Worm (Caenorhabditis elegans): Measurements from ENCODE around the gene srp-3.
A peak's percentile ranks its signal among the peaks of the same experiment; 100 is the strongest.

srp-3 gene

ce11 chrV:1870515-1870940 is 38.1 kb upstream of the srp-3 start:
- TF ChIP-seq tra-4 (tag; optimal IDR thresholded peaks at IDR 0.05) (peak; percentile 11), tbx-37 (GFP tag; conservative IDR thresholded peaks at IDR 0.05) (no peak), ets-7 (tag; optimal IDR thresholded peaks at IDR 0.05) (no peak), scrt-1 (GFP tag; IDR thresholded peaks at IDR 0.05) (no peak), ama-1 (optimal IDR thresholded peaks at IDR 0.05) (peak; percentile 7)

ce11 chrV:1871768-1872296 is 36.8 kb upstream of the srp-3 start, which contains the start of the genes T10B5.4 and cct-7:
Gene T10B5.4, minus strand, starts transcription at chrV:1871807.
Gene cct-7, plus strand, starts transcription at chrV:1872246.
- TF ChIP-seq ceh-36 (tag; optimal IDR thresholded peaks at IDR 0.05) (no peak), tbx-11 (GFP tag; IDR thresholded peaks at IDR 0.05) (no peak), aly-1 (tag; optimal IDR thresholded peaks at IDR 0.05) (no peak), ceh-13 (GFP tag; optimal IDR thresholded peaks at IDR 0.05) (no peak), scrt-1 (GFP tag; IDR thresholded peaks at IDR 0.05) (no peak), F13C5.2 (tag; optimal IDR thresholded peaks at IDR 0.05) (peak; percentile 59), hnd-1 (tag; optimal IDR thresholded peaks at IDR 0.05) (no peak), ama-1 (optimal IDR thresholded peaks at IDR 0.05) (no peak), B0310.2 (tag; optimal IDR thresholded peaks at IDR 0.05) (no peak), pes-1 (GFP tag; IDR thresholded peaks at IDR 0.05) (peak; percentile 43; the same call in 1 of the 2 replicates), sea-1 (GFP tag; conservative IDR thresholded peaks at IDR 0.05) (peak; percentile 55; the same call in 1 of the 2 replicates), tra-4 (tag; optimal IDR thresholded peaks at IDR 0.05) (no peak), ets-7 (tag; optimal IDR thresholded peaks at IDR 0.05) (peak; percentile 16), flt-1 (GFP tag; IDR thresholded peaks at IDR 0.05) (peak; percentile 36; the same call in 1 of the 2 replicates), tbx-37 (GFP tag; conservative IDR thresholded peaks at IDR 0.05) (peak; percentile 54; the same call in 1 of the 2 replicates), hmbx-1 (tag; optimal IDR thresholded peaks at IDR 0.05) (no peak), hmg-4 (GFP tag; optimal IDR thresholded peaks at IDR 0.05) (peak; percentile 54)

- no peak for TF ChIP-seq tbx-37 (GFP tag; conservative IDR thresholded peaks at IDR 0.05)
- no peak for TF ChIP-seq tra-4 (tag; optimal IDR thresholded peaks at IDR 0.05)
- TF ChIP-seq pes-1 (GFP tag; IDR thresholded peaks at IDR 0.05), result no peak
- TF ChIP-seq hmg-4 (GFP tag; optimal IDR thresholded peaks at IDR 0.05), result no peak
- no peak for TF ChIP-seq aly-1 (tag; optimal IDR thresholded peaks at IDR 0.05)
- no peak for TF ChIP-seq hmbx-1 (tag; optimal IDR thresholded peaks at IDR 0.05)
- no peak for TF ChIP-seq ceh-13 (GFP tag; optimal IDR thresholded peaks at IDR 0.05)
- TF ChIP-seq tbx-11 (GFP tag; IDR thresholded peaks at IDR 0.05), result no peak
- TF ChIP-seq flt-1 (GFP tag; IDR thresholded peaks at IDR 0.05), result no peak
- TF ChIP-seq scrt-1 (GFP tag; IDR thresholded peaks at IDR 0.05), result no peak
- TF ChIP-seq ama-1 (optimal IDR thresholded peaks at IDR 0.05), result no peak
- TF ChIP-seq F13C5.2 (tag; optimal IDR thresholded peaks at IDR 0.05), result no peak
- TF ChIP-seq ets-7 (tag; optimal IDR thresholded peaks at IDR 0.05), result no peak
- no peak for TF ChIP-seq ceh-36 (tag; optimal IDR thresholded peaks at IDR 0.05)
Measured at ce11 chrV:1874827-1875226, 33.8 kb upstream of the srp-3 start.

ce11 chrV:1875497-1875988 is 33.1 kb upstream of the srp-3 start:
- TF ChIP-seq flt-1 (GFP tag; IDR thresholded peaks at IDR 0.05) (no peak), scrt-1 (GFP tag; IDR thresholded peaks at IDR 0.05) (no peak), ceh-13 (GFP tag; optimal IDR thresholded peaks at IDR 0.05) (peak; percentile 17), aly-1 (tag; optimal IDR thresholded peaks at IDR 0.05) (no peak), hnd-1 (tag; optimal IDR thresholded peaks at IDR 0.05) (no peak), ceh-36 (tag; optimal IDR thresholded peaks at IDR 0.05) (peak; percentile 34), sea-1 (GFP tag; conservative IDR thresholded peaks at IDR 0.05) (peak; percentile 25; the same call in 1 of the 2 replicates), B0310.2 (tag; optimal IDR thresholded peaks at IDR 0.05) (peak; percentile 72), hmbx-1 (tag; optimal IDR thresholded peaks at IDR 0.05) (peak; percentile 38), ets-7 (tag; optimal IDR thresholded peaks at IDR 0.05) (no peak), tbx-37 (GFP tag; conservative IDR thresholded peaks at IDR 0.05) (no peak), pes-1 (GFP tag; IDR thresholded peaks at IDR 0.05) (peak; percentile 58; the same call in 1 of the 2 replicates), tbx-11 (GFP tag; IDR thresholded peaks at IDR 0.05) (no peak), hmg-4 (GFP tag; optimal IDR thresholded peaks at IDR 0.05) (no peak), tra-4 (tag; optimal IDR thresholded peaks at IDR 0.05) (peak; percentile 15), ama-1 (optimal IDR thresholded peaks at IDR 0.05) (peak; percentile 61), F13C5.2 (tag; optimal IDR thresholded peaks at IDR 0.05) (no peak)

ce11 chrV:1878030-1878429 is 30.6 kb upstream of the srp-3 start:
- TF ChIP-seq B0310.2 (tag; optimal IDR thresholded peaks at IDR 0.05) (no peak), flt-1 (GFP tag; IDR thresholded peaks at IDR 0.05) (no peak), ama-1 (optimal IDR thresholded peaks at IDR 0.05) (no peak), pes-1 (GFP tag; IDR thresholded peaks at IDR 0.05) (no peak), tra-4 (tag; optimal IDR thresholded peaks at IDR 0.05) (no peak), hmbx-1 (tag; optimal IDR thresholded peaks at IDR 0.05) (no peak), hmg-4 (GFP tag; optimal IDR thresholded peaks at IDR 0.05) (no peak)

ce11 chrV:1883131-1883530 is 25.5 kb upstream of the srp-3 start:
- TF ChIP-seq flt-1 (GFP tag; IDR thresholded peaks at IDR 0.05) (no peak), tbx-37 (GFP tag; conservative IDR thresholded peaks at IDR 0.05) (no peak), hmg-4 (GFP tag; optimal IDR thresholded peaks at IDR 0.05) (no peak), F13C5.2 (tag; optimal IDR thresholded peaks at IDR 0.05) (no peak), sea-1 (GFP tag; conservative IDR thresholded peaks at IDR 0.05) (no peak), ceh-36 (tag; optimal IDR thresholded peaks at IDR 0.05) (no peak), ama-1 (optimal IDR thresholded peaks at IDR 0.05) (no peak), tbx-11 (GFP tag; IDR thresholded peaks at IDR 0.05) (no peak), hmbx-1 (tag; optimal IDR thresholded peaks at IDR 0.05) (no peak), tra-4 (tag; optimal IDR thresholded peaks at IDR 0.05) (no peak), ets-7 (tag; optimal IDR thresholded peaks at IDR 0.05) (no peak), aly-1 (tag; optimal IDR thresholded peaks at IDR 0.05) (no peak), scrt-1 (GFP tag; IDR thresholded peaks at IDR 0.05) (no peak), pes-1 (GFP tag; IDR thresholded peaks at IDR 0.05) (no peak), hnd-1 (tag; optimal IDR thresholded peaks at IDR 0.05) (no peak), B0310.2 (tag; optimal IDR thresholded peaks at IDR 0.05) (no peak), ceh-13 (GFP tag; optimal IDR thresholded peaks at IDR 0.05) (no peak)

- TF ChIP-seq B0310.2 (tag; optimal IDR thresholded peaks at IDR 0.05), result no peak
- no peak for TF ChIP-seq aly-1 (tag; optimal IDR thresholded peaks at IDR 0.05)
- TF ChIP-seq ceh-36 (tag; optimal IDR thresholded peaks at IDR 0.05), result no peak
Measured at ce11 chrV:1886997-1887396, 21.6 kb upstream of the srp-3 start.
